Fruit fly (Drosophila melanogaster): ENCODE data around the gene CG4789.
A peak's percentile ranks its signal among the peaks of the same experiment; 100 is the strongest.

CG4789 gene

dm6 chrX:16848978-16849377, 48.2 kb downstream of the CG4789 start (continued):
- TF ChIP-seq CG13424 (tag; optimal IDR thresholded peaks at IDR 0.05) (peak; percentile 12), CG12236 (GFP tag; optimal IDR thresholded peaks at IDR 0.05) (no peak), CG9817 (tag; optimal IDR thresholded peaks at IDR 0.05) (no peak), jigr1 (GFP tag; IDR thresholded peaks at IDR 0.05) (no peak), CG14860 (GFP tag; IDR thresholded peaks at IDR 0.05; ENCODE audit: partially characterized antibody) (no peak), CG7357 (GFP tag; IDR thresholded peaks at IDR 0.05) (no peak), HHEX (GFP tag; optimal IDR thresholded peaks at IDR 0.05) (no peak), CG16815 (GFP tag; optimal IDR thresholded peaks at IDR 0.05) (no peak), CG18599 (GFP tag; optimal IDR thresholded peaks at IDR 0.05) (no peak), org-1 (GFP tag; optimal IDR thresholded peaks at IDR 0.05) (no peak), CG15269 (tag; optimal IDR thresholded peaks at IDR 0.05) (no peak), HLH3B (GFP tag; IDR thresholded peaks at IDR 0.05) (peak; percentile 54), CG8765 (GFP tag; IDR thresholded peaks at IDR 0.05) (no peak), CG9609 (GFP tag; optimal IDR thresholded peaks at IDR 0.05) (no peak), Atf3 (GFP tag; optimal IDR thresholded peaks at IDR 0.05) (no peak), al (GFP tag; IDR thresholded peaks at IDR 0.05) (no peak), run (tag; optimal IDR thresholded peaks at IDR 0.05) (no peak), kni (GFP tag; optimal IDR thresholded peaks at IDR 0.05) (no peak)

dm6 chrX:16849517-16849916, 48.8 kb downstream of the CG4789 start:
- TF ChIP-seq CG2129 (GFP tag; IDR thresholded peaks at IDR 0.05; ENCODE audit: partially characterized antibody) (no peak), CG4360 (GFP tag; IDR thresholded peaks at IDR 0.05) (peak; percentile 84), CG9817 (tag; optimal IDR thresholded peaks at IDR 0.05) (no peak), CG12659 (GFP tag; optimal IDR thresholded peaks at IDR 0.05) (no peak), CG14441 (GFP tag; IDR thresholded peaks at IDR 0.05) (no peak), CG7786 (GFP tag; optimal IDR thresholded peaks at IDR 0.05) (no peak), Dad (GFP tag; optimal IDR thresholded peaks at IDR 0.05) (no peak), Adf1 (GFP tag; IDR thresholded peaks at IDR 0.05) (peak; percentile 71), Hr78 (GFP tag; optimal IDR thresholded peaks at IDR 0.05) (peak in 1 of 2 experiments; percentile 48), ap (GFP tag; IDR thresholded peaks at IDR 0.05) (no peak), CG2120 (GFP tag; optimal IDR thresholded peaks at IDR 0.05) (no peak), Ets65A (GFP tag) (peak; percentile 9), sr (GFP tag; IDR thresholded peaks at IDR 0.05) (peak; percentile 72)

All from whole organism, embryonic.